Worm (Caenorhabditis elegans): ENCODE measurements around the gene srz-13.
A peak's percentile ranks its signal among the peaks of the same experiment; 100 is the strongest.

ce11 chrV:16174109-16174508, 8.1 kb upstream of the srz-13 start:
- no peak for TF ChIP-seq snpc-4 (tag; optimal IDR thresholded peaks at IDR 0.05)
- TF ChIP-seq R02D3.7 (tag; optimal IDR thresholded peaks at IDR 0.05) = no peak
- no peak for TF ChIP-seq unc-62 (GFP tag; optimal IDR thresholded peaks at IDR 0.05)
- TF ChIP-seq mdl-1 (tag; optimal IDR thresholded peaks at IDR 0.05) = no peak
- no peak for TF ChIP-seq nhr-237 (tag; optimal IDR thresholded peaks at IDR 0.05)
- TF ChIP-seq ztf-4 (tag; optimal IDR thresholded peaks at IDR 0.05) = no peak
- TF ChIP-seq fos-1 (tag; optimal IDR thresholded peaks at IDR 0.05) = peak; percentile 35
- no peak for TF ChIP-seq ztf-1 (GFP tag; conservative IDR thresholded peaks at IDR 0.05)
- no peak for TF ChIP-seq alr-1 (tag; optimal IDR thresholded peaks at IDR 0.05)
- no peak for TF ChIP-seq nhr-77 (tag; optimal IDR thresholded peaks at IDR 0.05)
- TF ChIP-seq nhr-23 (tag; optimal IDR thresholded peaks at IDR 0.05) = no peak
- no peak for TF ChIP-seq lin-11 (tag; optimal IDR thresholded peaks at IDR 0.05)
- no peak for TF ChIP-seq skn-1 (tag; optimal IDR thresholded peaks at IDR 0.05)

Data from whole organism, L2 larva.